Worm (Caenorhabditis elegans) whole organism, L1 larva: Measurements from ENCODE around the gene M03D4.4.

Source experiments
- aha-1 ChIP-seq: fragments of 150-350 bp; optimal IDR thresholded peaks from 2 replicates; lab custom pipeline; 2014; ENCODE audit warnings: missing biosample characterization, missing genetic modification characterization
- alr-1 ChIP-seq: fragments of 200-800 bp; sonication (Bioruptor generic); optimal IDR thresholded peaks from 2 replicates; lab custom pipeline; 2018; ENCODE audit warnings: borderline replicate concordance, mild to moderate bottlenecking, missing genetic modification characterization, missing compliant biosample characterization
- ama-1 ChIP-seq: fragments of 150-350 bp; optimal IDR thresholded peaks from 2 replicates; lab custom pipeline; 2014
- blmp-1 ChIP-seq: fragments of 150-350 bp; optimal IDR thresholded peaks from 2 replicates; lab custom pipeline; 2014; ENCODE audit warnings: missing biosample characterization, missing genetic modification characterization
- ceh-90 ChIP-seq: sonication (generic microtip); optimal IDR thresholded peaks from 2 replicates; lab custom pipeline; 2016; ENCODE audit warnings: missing genetic modification characterization, missing compliant biosample characterization
- dpl-1 ChIP-seq, 3 experiments: fragments of 150-350 bp in 2 of 3; sonication (generic microtip) in 1 of 3; optimal IDR thresholded peaks; 2 replicates each; lab custom pipeline; 2014 to 2017; ENCODE audit warnings: missing biosample characterization in 3 of 3, missing genetic modification characterization in 3 of 3, missing genetic modification reagents in 3 of 3
- efl-1 ChIP-seq, 4 experiments: fragments of 150-350 bp; optimal IDR thresholded peaks in 3 of 4; peaks in 1 of 4; 1 replicate in 1 of 4; 2 replicates in 3 of 4; lab custom pipeline; 2014; ENCODE audit warnings: missing biosample characterization in 2 of 4, missing genetic modification characterization in 2 of 4, missing genetic modification reagents in 2 of 4
- egl-27 ChIP-seq, 2 experiments: fragments of 150-350 bp in 1 of 2; sonication (generic microtip); optimal IDR thresholded peaks; 3 replicates each; lab custom pipeline; 2017 to 2018; ENCODE audit warnings: missing biosample characterization in 2 of 2, missing genetic modification characterization in 2 of 2, missing genetic modification reagents in 2 of 2
- fkh-10 ChIP-seq: sonication (generic microtip); optimal IDR thresholded peaks from 2 replicates; lab custom pipeline; 2017; ENCODE audit warnings: missing biosample characterization, missing genetic modification reagents, missing genetic modification characterization
- fkh-4 ChIP-seq: sonication (generic microtip); optimal IDR thresholded peaks from 2 replicates; lab custom pipeline; 2016; ENCODE audit warnings: missing compliant biosample characterization, missing genetic modification characterization, borderline replicate concordance
- hlh-4 ChIP-seq: sonication (generic microtip); optimal IDR thresholded peaks from 2 replicates; lab custom pipeline; 2016; ENCODE audit warnings: mild to moderate bottlenecking, missing genetic modification characterization, missing compliant biosample characterization
- hpl-2 ChIP-seq: fragments of 150-350 bp; optimal IDR thresholded peaks from 2 replicates; lab custom pipeline; 2014; ENCODE audit warnings: missing biosample characterization, missing genetic modification reagents, missing genetic modification characterization
- isw-1 ChIP-seq: fragments of 200-800 bp; sonication (Bioruptor generic); IDR thresholded peaks from 2 replicates; pipeline ENCODE4 v1.3.6; 2022; ENCODE audit warnings: missing genetic modification characterization, missing compliant biosample characterization
- lin-13 ChIP-seq: fragments of 150-350 bp; optimal IDR thresholded peaks from 2 replicates; lab custom pipeline; 2014; ENCODE audit warnings: missing biosample characterization, missing genetic modification reagents, missing genetic modification characterization
- lin-14 ChIP-seq: fragments of 200-800 bp; sonication (Bioruptor generic); optimal IDR thresholded peaks from 2 replicates; lab custom pipeline; 2018; ENCODE audit warnings: mild to moderate bottlenecking, missing genetic modification characterization, moderate library complexity, missing compliant biosample characterization
- lin-35 ChIP-seq, 2 experiments: fragments of 150-350 bp; optimal IDR thresholded peaks; 2 replicates each; lab custom pipeline; 2014; ENCODE audit warnings: missing biosample characterization in 2 of 2, missing genetic modification characterization in 2 of 2, missing genetic modification reagents in 2 of 2
- lin-39 ChIP-seq: fragments of 150-350 bp; optimal IDR thresholded peaks from 2 replicates; lab custom pipeline; 2014; ENCODE audit warnings: missing biosample characterization, missing genetic modification reagents, missing genetic modification characterization
- mep-1 ChIP-seq: fragments of 150-350 bp; optimal IDR thresholded peaks from 2 replicates; lab custom pipeline; 2014; ENCODE audit warnings: missing biosample characterization, missing genetic modification characterization
- nhr-11 ChIP-seq: fragments of 150-350 bp; optimal IDR thresholded peaks from 2 replicates; lab custom pipeline; 2014; ENCODE audit warnings: missing biosample characterization, missing genetic modification characterization
- nhr-20 ChIP-seq: sonication (generic microtip); optimal IDR thresholded peaks from 2 replicates; lab custom pipeline; 2016; ENCODE audit warnings: mild to moderate bottlenecking, missing genetic modification characterization, missing compliant biosample characterization
- nhr-237 ChIP-seq: fragments of 150-350 bp; optimal IDR thresholded peaks from 2 replicates; lab custom pipeline; 2014; ENCODE audit warnings: missing biosample characterization, missing genetic modification characterization
- nhr-71 ChIP-seq: sonication (generic microtip); optimal IDR thresholded peaks from 2 replicates; lab custom pipeline; 2016; ENCODE audit warnings: mild to moderate bottlenecking, missing genetic modification characterization, moderate library complexity, missing compliant biosample characterization
- nhr-77 ChIP-seq: fragments of 150-350 bp; optimal IDR thresholded peaks from 2 replicates; lab custom pipeline; 2014; ENCODE audit warnings: missing biosample characterization, missing genetic modification characterization
- nhr-85 ChIP-seq: sonication (generic microtip); peaks from one replicate; lab custom pipeline; 2016; ENCODE audit warnings: missing genetic modification characterization, inconsistent platforms, missing compliant biosample characterization
- rnt-1 ChIP-seq: sonication (generic microtip); optimal IDR thresholded peaks from 2 replicates; lab custom pipeline; 2016; ENCODE audit warnings: mild to moderate bottlenecking, missing genetic modification characterization, moderate library complexity, missing compliant biosample characterization
- skn-1 ChIP-seq: fragments of 150-350 bp; optimal IDR thresholded peaks from 2 replicates; lab custom pipeline; 2014; ENCODE audit warnings: missing biosample characterization, missing genetic modification characterization
- snpc-4 ChIP-seq: fragments of 150-350 bp; optimal IDR thresholded peaks from 2 replicates; lab custom pipeline; 2014; ENCODE audit warnings: missing biosample characterization, missing genetic modification characterization
- snu-23 ChIP-seq: sonication (generic microtip); optimal IDR thresholded peaks from 2 replicates; lab custom pipeline; 2016; ENCODE audit warnings: missing genetic modification characterization, missing compliant biosample characterization
- sox-4 ChIP-seq: sonication (generic microtip); optimal IDR thresholded peaks from 2 replicates; lab custom pipeline; 2016; ENCODE audit warnings: missing genetic modification characterization, missing compliant biosample characterization
- swsn-7 ChIP-seq: sonication (generic microtip); optimal IDR thresholded peaks from 2 replicates; lab custom pipeline; 2016; ENCODE audit warnings: missing genetic modification characterization, missing compliant biosample characterization
- tbx-2 ChIP-seq: sonication (generic microtip); optimal IDR thresholded peaks from 2 replicates; lab custom pipeline; 2016; ENCODE audit warnings: missing genetic modification characterization, missing compliant biosample characterization
- tlp-1 ChIP-seq: fragments of 150-350 bp; optimal IDR thresholded peaks from 2 replicates; lab custom pipeline; 2014; ENCODE audit warnings: missing biosample characterization, missing genetic modification characterization
- unc-130 ChIP-seq: fragments of 150-350 bp; optimal IDR thresholded peaks from 2 replicates; lab custom pipeline; 2017; ENCODE audit warnings: missing biosample characterization, missing genetic modification characterization, inconsistent platforms
- unc-30 ChIP-seq: sonication (generic microtip); optimal IDR thresholded peaks from 2 replicates; lab custom pipeline; 2017; ENCODE audit warnings: missing biosample characterization, missing genetic modification characterization
- unc-62 ChIP-seq: fragments of 150-350 bp; optimal IDR thresholded peaks from 2 replicates; lab custom pipeline; 2014; ENCODE audit warnings: missing biosample characterization, missing genetic modification reagents, missing genetic modification characterization
- vab-15 ChIP-seq: sonication (generic microtip); optimal IDR thresholded peaks from 2 replicates; lab custom pipeline; 2017; ENCODE audit warnings: missing genotype, mild to moderate bottlenecking, missing genetic modification characterization, missing compliant biosample characterization
- ztf-4 ChIP-seq: fragments of 150-350 bp; optimal IDR thresholded peaks from 2 replicates; lab custom pipeline; 2014; ENCODE audit warnings: missing biosample characterization, missing genetic modification characterization

The M03D4.4 gene

ce11 chrIV:6130437-6130836, 3.3 kb upstream of the M03D4.4 start:
- no peak for TF ChIP-seq ztf-4
- TF ChIP-seq snu-23 (GFP tag; lab: Kevin White, UChicago): no peak
- peak; percentile 25 for TF ChIP-seq lin-14
- no peak for TF ChIP-seq vab-15 (tag; lab: Kevin White, UChicago)
- TF ChIP-seq tbx-2: peak; percentile 17
- no peak for TF ChIP-seq skn-1 (tag; lab: Kevin White, UChicago)
- no peak for TF ChIP-seq nhr-11 (tag; lab: Kevin White, UChicago)
- peak; percentile 10 for TF ChIP-seq nhr-20 (tag; lab: Kevin White, UChicago)
- no peak for TF ChIP-seq unc-62 (GFP tag; lab: Kevin White, UChicago)
- no peak for TF ChIP-seq lin-39 (tag; lab: Kevin White, UChicago)
- no peak for TF ChIP-seq nhr-85 (tag; lab: Kevin White, UChicago)
- TF ChIP-seq nhr-77 (tag; lab: Kevin White, UChicago): peak; percentile 63
- no peak for TF ChIP-seq efl-1 (optimal IDR thresholded peaks at IDR 0.05; lab: Kevin White, UChicago)
- peak in 1 of 2 experiments; percentile 88 for TF ChIP-seq efl-1 (GFP tag; optimal IDR thresholded peaks at IDR 0.05 in 1 of 2; lab: Kevin White, UChicago)
- no peak for TF ChIP-seq hlh-4 (tag; lab: Kevin White, UChicago)

- peak; percentile 3 for TF ChIP-seq hpl-2 (GFP tag; lab: Kevin White, UChicago)
- peak; percentile 78 to 86 for TF ChIP-seq efl-1 (optimal IDR thresholded peaks at IDR 0.05; lab: Kevin White, UChicago)
- TF ChIP-seq efl-1 (GFP tag; optimal IDR thresholded peaks at IDR 0.05 in 1 of 2; lab: Kevin White, UChicago): peak; percentile 70 to 96
- TF ChIP-seq nhr-71 (tag; lab: Kevin White, UChicago): peak; percentile 39
- peak; percentile 27 for TF ChIP-seq nhr-20 (tag; lab: Kevin White, UChicago)
- TF ChIP-seq ztf-4: no peak
- peak; percentile 53 to 61 (median 60) for TF ChIP-seq dpl-1 (GFP tag; optimal IDR thresholded peaks at IDR 0.05; lab: Kevin White, UChicago)
- TF ChIP-seq lin-13 (GFP tag; lab: Kevin White, UChicago): peak; percentile 82
- TF ChIP-seq blmp-1 (tag; lab: Kevin White, UChicago): peak; percentile 10
- TF ChIP-seq snu-23 (GFP tag; lab: Kevin White, UChicago): peak; percentile 51
- TF ChIP-seq isw-1 (GFP tag; lab: Robert Waterston, UW): no peak
- TF ChIP-seq skn-1 (tag; lab: Kevin White, UChicago): no peak
- TF ChIP-seq snpc-4 (tag; lab: Kevin White, UChicago): peak; percentile 96
- TF ChIP-seq tbx-2: peak; percentile 14
- no peak for TF ChIP-seq lin-39 (tag; lab: Kevin White, UChicago)
- peak; percentile 77 for TF ChIP-seq nhr-85 (tag; lab: Kevin White, UChicago)
- TF ChIP-seq rnt-1 (tag; lab: Kevin White, UChicago): peak; percentile 33
- no peak for TF ChIP-seq hlh-4 (tag; lab: Kevin White, UChicago)
- TF ChIP-seq ceh-90 (tag; lab: Kevin White, UChicago): no peak
- peak; percentile 49 to 82 for TF ChIP-seq lin-35 (GFP tag; optimal IDR thresholded peaks at IDR 0.05; lab: Kevin White, UChicago)
These were observed 9.3 kb downstream of the M03D4.4 start, which contains the start of gene zen-4 for ce11 chrIV:6117741-6118265. TSS of gene zen-4 (plus strand) at chrIV:6118215.

DNA sequence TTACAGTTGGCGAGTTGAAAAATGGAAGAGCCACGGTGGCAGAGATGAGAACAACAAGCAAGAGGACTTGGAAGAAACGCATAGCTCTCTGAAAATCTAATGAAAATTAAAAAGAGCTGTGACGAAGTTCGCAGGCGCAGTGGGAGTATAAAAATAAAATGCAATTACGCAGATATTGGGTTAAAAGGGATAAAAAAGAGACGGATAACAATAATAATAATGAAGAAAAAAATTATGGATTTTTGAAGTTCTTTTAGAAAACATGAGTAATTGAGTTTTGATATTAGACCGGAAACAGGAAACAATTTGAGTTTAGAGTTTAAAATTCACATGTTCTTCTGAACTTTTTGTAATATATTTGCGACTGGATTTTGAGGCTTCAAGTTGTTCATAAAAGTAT, 14.8 kb downstream of the M03D4.4 start, which contains the start of gene M03D4.3:
Gene M03D4.3, minus strand, starts transcription at position 101 of the 400 bp plus-strand sequence.
- no peak for TF ChIP-seq ama-1 (lab: Kevin White, UChicago)
- no peak for TF ChIP-seq sox-4 (tag; lab: Kevin White, UChicago)
- TF ChIP-seq egl-27 (tag; optimal IDR thresholded peaks at IDR 0.05; lab: Kevin White, UChicago): no peak
- TF ChIP-seq swsn-7 (tag; lab: Kevin White, UChicago): no peak
- no peak for TF ChIP-seq skn-1 (tag; lab: Kevin White, UChicago)
- no peak for TF ChIP-seq alr-1
- no peak for TF ChIP-seq unc-30 (tag; lab: Kevin White, UChicago)
- no peak for TF ChIP-seq fkh-4
- TF ChIP-seq mep-1 (tag; lab: Kevin White, UChicago): no peak
- TF ChIP-seq unc-130 (tag; lab: Kevin White, UChicago): no peak
- TF ChIP-seq fkh-10: no peak
- TF ChIP-seq tlp-1: no peak
- no peak for TF ChIP-seq nhr-237
- no peak for TF ChIP-seq aha-1
